Worm (Caenorhabditis elegans) whole organism, midembryonic: Measurements from ENCODE around the gene npp-18.

Experiments used
- klf-2 ChIP-seq: fragments of 200-800 bp; sonication (Bioruptor generic); conservative IDR thresholded peaks from 2 replicates; pipeline ENCODE4 v1.3.6; 2022; ENCODE audit warnings: missing genetic modification reagents, missing genetic modification characterization, missing compliant biosample characterization
- ztf-23 ChIP-seq: fragments of 200-800 bp; sonication (Bioruptor generic); IDR thresholded peaks from 2 replicates; pipeline ENCODE4 v1.3.6; 2022; ENCODE audit warnings: missing genetic modification reagents, missing genetic modification characterization, missing compliant biosample characterization

DNA sequence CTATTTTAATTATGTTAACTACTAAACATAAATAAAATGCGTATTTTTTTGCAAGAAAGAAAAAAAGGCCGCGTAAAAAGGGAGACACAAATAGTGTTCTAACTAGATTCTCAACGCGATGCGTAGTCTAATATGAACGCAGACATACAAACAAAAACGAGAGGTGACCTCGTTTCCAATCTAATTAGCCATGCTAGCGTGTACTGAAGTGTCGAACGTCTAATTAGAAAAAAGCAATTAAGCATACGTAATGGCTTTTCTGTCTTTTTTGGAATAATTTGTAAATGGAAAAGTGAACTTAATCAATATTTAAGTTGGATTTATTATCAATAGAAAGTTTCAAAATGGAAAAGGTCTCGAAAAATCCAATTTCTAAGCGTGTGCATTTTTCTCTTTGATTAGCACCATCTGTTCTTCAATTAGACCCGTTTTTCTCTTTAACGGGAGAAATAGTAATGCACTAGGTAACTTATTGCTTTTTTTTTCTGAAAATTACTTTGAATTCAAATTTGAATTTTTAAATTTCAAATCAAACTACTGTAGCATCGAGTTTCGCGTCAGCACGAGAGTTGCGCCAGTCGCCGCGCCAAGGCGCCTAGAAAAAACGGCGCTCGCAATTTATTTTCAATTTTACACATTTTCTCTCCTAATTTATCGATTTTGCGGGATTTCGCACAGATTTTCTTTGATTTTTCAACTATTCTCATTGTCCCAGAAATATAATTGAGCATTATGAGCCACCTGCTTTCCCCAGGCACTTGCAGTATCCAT, 44.0 kb downstream of the npp-18 start:
- TF ChIP-seq ztf-23 (GFP tag; lab: Robert Waterston, UW) (0 out of 2 replicates have a peak, but pooled peaks have one; percentile 33), klf-2 (GFP tag; lab: Robert Waterston, UW) (no peak)
